Fruit fly (Drosophila melanogaster): Measurements from ENCODE around the gene CG42692.

The CG42692 gene

DNA sequence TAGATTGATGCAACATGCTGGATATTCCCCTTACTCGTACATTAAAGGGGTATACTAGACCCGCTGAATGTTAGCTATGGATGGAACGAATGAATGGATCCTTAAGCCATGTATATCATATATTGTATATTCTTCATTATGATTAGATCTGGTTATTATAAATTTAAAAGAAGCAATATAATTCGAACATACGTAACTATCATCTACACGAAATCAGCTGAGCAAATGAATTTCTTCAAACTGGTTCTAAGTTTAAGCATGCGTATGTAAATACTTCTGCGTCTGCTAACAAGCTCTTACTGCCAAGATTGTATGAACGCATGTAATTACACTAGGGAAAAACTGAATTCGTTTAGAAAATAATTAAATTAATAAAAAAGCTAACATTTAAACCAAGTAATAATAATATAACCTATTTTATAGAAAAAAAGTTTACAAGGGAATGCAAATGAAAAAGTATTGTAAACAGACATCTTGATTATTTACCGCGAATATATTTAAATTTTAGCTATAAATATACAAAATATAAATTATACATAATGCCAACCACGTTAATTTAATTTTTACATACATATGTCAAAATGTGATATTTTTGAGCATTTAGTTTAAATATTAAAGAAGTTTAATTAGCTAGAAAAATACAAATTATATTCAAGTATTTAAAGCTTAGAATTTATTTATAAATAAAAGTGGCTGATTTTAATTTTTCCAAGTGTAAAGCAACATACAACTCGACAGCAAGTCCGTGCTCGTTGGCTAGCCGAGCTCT is 13.2 kb downstream of the CG42692 start (continued):
- no peak for TF ChIP-seq Bgb (GFP tag; IDR thresholded peaks at IDR 0.05; ENCODE audit: partially characterized antibody)
- peak; percentile 71 for TF ChIP-seq gsb-n (tag; optimal IDR thresholded peaks at IDR 0.05)
- peak; percentile 52 for TF ChIP-seq CG1233 (GFP tag; optimal IDR thresholded peaks at IDR 0.05)
- peak; percentile 4 for TF ChIP-seq NC2α (GFP tag; optimal IDR thresholded peaks at IDR 0.05)
- peak; percentile 87 for TF ChIP-seq CG9437 (GFP tag; optimal IDR thresholded peaks at IDR 0.05)
- TF ChIP-seq CG7357 (GFP tag; IDR thresholded peaks at IDR 0.05): 0 out of 3 replicates have a peak, but pooled peaks have one; percentile 10
- TF ChIP-seq CG43689 (GFP tag; IDR thresholded peaks at IDR 0.05): 0 out of 2 replicates have a peak, but pooled peaks have one; percentile 24
- peak; percentile 71 for TF ChIP-seq Nf-YB (GFP tag; optimal IDR thresholded peaks at IDR 0.05)
- TF ChIP-seq gfzf (GFP tag; optimal IDR thresholded peaks at IDR 0.05): no peak
- TF ChIP-seq Rfx (GFP tag; IDR thresholded peaks at IDR 0.05): peak; percentile 58
- peak; percentile 39 for TF ChIP-seq Blimp-1 (GFP tag; optimal IDR thresholded peaks at IDR 0.05)
- peak; percentile 22 for TF ChIP-seq pum (GFP tag; optimal IDR thresholded peaks at IDR 0.05)
- TF ChIP-seq CG7556 (GFP tag; optimal IDR thresholded peaks at IDR 0.05): peak; percentile 91
- TF ChIP-seq CG32772 (GFP tag; IDR thresholded peaks at IDR 0.05): peak; percentile 61
- TF ChIP-seq BtbVII (GFP tag; optimal IDR thresholded peaks at IDR 0.05): no peak
- TF ChIP-seq pnt (GFP tag; optimal IDR thresholded peaks at IDR 0.05): peak; percentile 22
- TF ChIP-seq CG5245 (GFP tag; optimal IDR thresholded peaks at IDR 0.05): peak; percentile 47
- peak in 1 of 2 experiments; percentile 4 for TF ChIP-seq pan (optimal IDR thresholded peaks at IDR 0.05)
- TF ChIP-seq pan (GFP tag; optimal IDR thresholded peaks at IDR 0.05 in 1 of 2, IDR thresholded peaks at IDR 0.05 in 1 of 2): peak in 1 of 2 experiments; percentile 69
- 0 out of 2 replicates have a peak, but pooled peaks have one; percentile 42 for TF ChIP-seq dati (GFP tag; IDR thresholded peaks at IDR 0.05)
- TF ChIP-seq dmrt11E (tag; optimal IDR thresholded peaks at IDR 0.05): peak; percentile 81
- no peak for TF ChIP-seq ftz-f1 (GFP tag; optimal IDR thresholded peaks at IDR 0.05)
- peak; percentile 68 for TF ChIP-seq CG12104 (GFP tag; optimal IDR thresholded peaks at IDR 0.05)
- no peak for TF ChIP-seq D (optimal IDR thresholded peaks at IDR 0.05)
- peak; percentile 24 for TF ChIP-seq D (GFP tag; optimal IDR thresholded peaks at IDR 0.05)
- TF ChIP-seq sens (GFP tag): peak; percentile 94
- no peak for TF ChIP-seq CG4328 (GFP tag; optimal IDR thresholded peaks at IDR 0.05)
- peak; percentile 50 for TF ChIP-seq Xbp1 (GFP tag; optimal IDR thresholded peaks at IDR 0.05)
- TF ChIP-seq tup (GFP tag; optimal IDR thresholded peaks at IDR 0.05): no peak
- peak; percentile 57 for TF ChIP-seq odd (GFP tag; optimal IDR thresholded peaks at IDR 0.05)
- TF ChIP-seq CG10209 (GFP tag; optimal IDR thresholded peaks at IDR 0.05): peak; percentile 48
- TF ChIP-seq Atf-2 (GFP tag; optimal IDR thresholded peaks at IDR 0.05): peak; percentile 54
- peak; percentile 43 for TF ChIP-seq CG17568 (GFP tag; optimal IDR thresholded peaks at IDR 0.05)
- TF ChIP-seq tgo (GFP tag; IDR thresholded peaks at IDR 0.05): peak; percentile 59
- no peak for TF ChIP-seq mld (GFP tag; IDR thresholded peaks at IDR 0.05; ENCODE audit: partially characterized antibody)
- peak; percentile 34 for TF ChIP-seq Hmx (GFP tag; optimal IDR thresholded peaks at IDR 0.05)
- TF ChIP-seq Deaf1 (tag; optimal IDR thresholded peaks at IDR 0.05): peak; percentile 76
- TF ChIP-seq CG42726 (GFP tag; IDR thresholded peaks at IDR 0.05; ENCODE audit: partially characterized antibody): no peak
- TF ChIP-seq CG18619 (GFP tag; optimal IDR thresholded peaks at IDR 0.05): peak; percentile 74
- TF ChIP-seq ara (GFP tag; IDR thresholded peaks at IDR 0.05): peak; percentile 59
- TF ChIP-seq Hr3 (GFP tag; optimal IDR thresholded peaks at IDR 0.05): peak; percentile 44
- TF ChIP-seq CG13123 (GFP tag; optimal IDR thresholded peaks at IDR 0.05): peak; percentile 6
- peak; percentile 11 for TF ChIP-seq CG3281 (GFP tag; optimal IDR thresholded peaks at IDR 0.05)
- no peak for TF ChIP-seq ac (GFP tag; optimal IDR thresholded peaks at IDR 0.05)
- TF ChIP-seq MBD-R2 (GFP tag; IDR thresholded peaks at IDR 0.05): peak; percentile 36; the same call in 1 of the 2 replicates
- TF ChIP-seq caup (GFP tag; optimal IDR thresholded peaks at IDR 0.05; ENCODE audit: severe bottlenecking): peak; percentile 21
- peak; percentile 16 for TF ChIP-seq Ets65A (GFP tag)
- no peak for TF ChIP-seq Stat92E (GFP tag; optimal IDR thresholded peaks at IDR 0.05)
- no peak for TF ChIP-seq CG7963 (GFP tag; IDR thresholded peaks at IDR 0.05; ENCODE audit: partially characterized antibody)
